Fruit fly (Drosophila melanogaster) whole organism, adult: ENCODE measurements around the gene Myb.

Source experiments
- CG11617 ChIP-seq: fragments of 200-800 bp; sonication (Bioruptor generic); optimal IDR thresholded peaks from 2 replicates; lab custom pipeline; 2017; ENCODE audit warnings: mild to moderate bottlenecking, missing biosample characterization, missing genetic modification reagents, missing genetic modification characterization
- CG12768 ChIP-seq: fragments of 200-800 bp; sonication (Bioruptor generic); optimal IDR thresholded peaks from 2 replicates; lab custom pipeline; 2017; ENCODE audit warnings: missing biosample characterization, missing genetic modification characterization, mild to moderate bottlenecking, moderate library complexity, missing genetic modification reagents
- CG14711 ChIP-seq: fragments of 200-800 bp; sonication (Bioruptor generic); optimal IDR thresholded peaks from 2 replicates; lab custom pipeline; 2018; ENCODE audit warnings: missing biosample characterization, mild to moderate bottlenecking, missing genetic modification characterization, moderate library complexity
- CG1620 ChIP-seq: fragments of 200-800 bp; sonication (Bioruptor generic); optimal IDR thresholded peaks from 2 replicates; lab custom pipeline; 2016; ENCODE audit warnings: missing biosample characterization, missing genetic modification characterization
- CG33017 ChIP-seq: fragments of 200-800 bp; sonication (Bioruptor generic); optimal IDR thresholded peaks from 2 replicates; lab custom pipeline; 2018; ENCODE audit warnings: missing biosample characterization, mild to moderate bottlenecking, missing genetic modification characterization, moderate library complexity
- CG5204 ChIP-seq: fragments of 200-800 bp; sonication (Bioruptor generic); optimal IDR thresholded peaks from 2 replicates; lab custom pipeline; 2016; ENCODE audit warnings: missing biosample characterization, missing genetic modification characterization
- CG7045 ChIP-seq: fragments of 200-800 bp; sonication (Bioruptor generic); optimal IDR thresholded peaks from 2 replicates; lab custom pipeline; 2017; ENCODE audit warnings: missing biosample characterization, mild to moderate bottlenecking, missing genetic modification characterization
- CG7101 ChIP-seq: fragments of 200-800 bp; sonication (Bioruptor generic); optimal IDR thresholded peaks from 2 replicates; lab custom pipeline; 2018; ENCODE audit warnings: missing biosample characterization, mild to moderate bottlenecking, missing genetic modification characterization, moderate library complexity
- Clk ChIP-seq: fragments of 200-800 bp; sonication (Bioruptor generic); optimal IDR thresholded peaks from 2 replicates; lab custom pipeline; 2017; ENCODE audit warnings: missing biosample characterization, missing genetic modification characterization
- Crg-1 ChIP-seq: fragments of 200-800 bp; sonication (Bioruptor generic); optimal IDR thresholded peaks from 2 replicates; lab custom pipeline; 2016; ENCODE audit warnings: missing biosample characterization, missing genetic modification characterization
- Hr96 ChIP-seq: fragments of 200-800 bp; sonication (Bioruptor generic); optimal IDR thresholded peaks from 2 replicates; lab custom pipeline; 2016; ENCODE audit warnings: missing biosample characterization, missing genetic modification characterization
- Mnt ChIP-seq: fragments of 200-800 bp; sonication (Bioruptor generic); optimal IDR thresholded peaks from 2 replicates; lab custom pipeline; 2016; ENCODE audit warnings: missing biosample characterization, mild to moderate bottlenecking, missing genetic modification characterization
- bab1 ChIP-seq: fragments of 200-800 bp; sonication (Bioruptor generic); optimal IDR thresholded peaks from 3 replicates; lab custom pipeline; 2019; ENCODE audit warnings: missing biosample characterization, mild to moderate bottlenecking, missing genetic modification characterization, moderate library complexity
- cic ChIP-seq: fragments of 200-800 bp; sonication (Bioruptor generic); optimal IDR thresholded peaks from 2 replicates; lab custom pipeline; 2017; ENCODE audit warnings: missing biosample characterization, mild to moderate bottlenecking, missing genetic modification characterization, moderate library complexity
- cnc ChIP-seq, 2 experiments: fragments of >200 bp; optimal IDR thresholded peaks; 2 replicates each; lab custom pipeline; 2017
- kay ChIP-seq: fragments of 200-800 bp; sonication (Bioruptor generic); peaks from one replicate; lab custom pipeline; 2016; ENCODE audit warnings: missing biosample characterization, missing genetic modification characterization, borderline replicate concordance
- ovo ChIP-seq: fragments of 200-800 bp; sonication (Bioruptor generic); optimal IDR thresholded peaks from 2 replicates; lab custom pipeline; 2016; ENCODE audit warnings: missing biosample characterization, missing genetic modification characterization
- pad ChIP-seq: fragments of 200-800 bp; sonication (Bioruptor generic); optimal IDR thresholded peaks from 3 replicates; lab custom pipeline; 2017; ENCODE audit warnings: missing biosample characterization, missing genetic modification characterization, mild to moderate bottlenecking, moderate library complexity, missing genetic modification reagents
- tj ChIP-seq: fragments of 200-800 bp; sonication (Bioruptor generic); optimal IDR thresholded peaks from 3 replicates; lab custom pipeline; 2017; ENCODE audit warnings: missing biosample characterization, mild to moderate bottlenecking, missing genetic modification characterization, moderate library complexity
- toe ChIP-seq: fragments of 200-800 bp; sonication (Bioruptor generic); optimal IDR thresholded peaks from 2 replicates; lab custom pipeline; 2016; ENCODE audit warnings: missing biosample characterization, missing genetic modification characterization

Gene Myb

DNA sequence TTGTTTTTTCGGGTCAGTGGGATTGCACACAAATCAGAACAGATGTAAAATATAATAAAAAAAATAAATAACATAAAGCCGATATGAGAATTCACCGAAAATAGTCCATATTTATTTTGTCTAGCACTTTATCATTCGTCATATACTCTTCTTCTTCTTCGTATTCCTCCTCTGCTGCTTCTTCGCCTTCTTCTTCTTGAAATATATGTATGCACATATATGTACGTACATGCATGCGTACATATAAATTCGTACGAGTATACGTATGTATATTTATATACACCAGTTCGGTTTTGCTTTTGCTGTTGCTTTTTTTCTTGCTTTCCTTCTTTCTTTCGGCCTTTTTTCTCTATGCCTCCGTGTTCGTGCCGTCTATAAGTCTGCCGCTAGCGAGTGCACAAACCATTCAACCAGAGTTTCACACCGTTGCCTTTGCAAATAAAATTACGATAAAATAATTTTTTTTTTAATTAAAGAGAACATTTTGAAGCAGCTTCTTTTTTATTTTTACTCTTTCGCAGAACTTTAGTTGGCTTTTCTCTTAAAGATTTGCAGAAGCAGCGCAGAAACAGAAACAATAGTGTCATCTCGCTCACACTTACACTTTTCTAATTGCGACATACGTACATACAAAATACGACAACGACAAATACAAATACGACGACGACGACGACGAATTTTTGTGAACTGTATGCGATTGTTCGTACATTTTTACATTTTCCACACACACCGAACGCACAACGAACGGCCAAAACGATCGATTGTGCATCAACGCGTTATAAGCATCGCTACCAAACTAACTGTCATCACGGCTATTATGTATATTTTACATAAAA, 29.0 kb upstream of the Myb start:
- TF ChIP-seq CG33017 (tag; lab: Kevin White, UChicago) (peak; percentile 63), CG11617 (GFP tag; lab: Kevin White, UChicago) (peak; percentile 88), Mnt (peak; percentile 78), pad (GFP tag; lab: Kevin White, UChicago) (peak; percentile 2), CG7101 (peak; percentile 67), cnc (optimal IDR thresholded peaks at IDR 0.05; lab: Kevin White, UChicago) (no peak), Crg-1 (peak; percentile 53), ovo (GFP tag; lab: Kevin White, UChicago) (no peak), kay (GFP tag; lab: Kevin White, UChicago) (peak; percentile 99), CG14711 (peak; percentile 58), tj (GFP tag; lab: Kevin White, UChicago) (peak; percentile 74), cic (GFP tag; lab: Kevin White, UChicago) (peak; percentile 93), Hr96 (GFP tag; lab: Kevin White, UChicago) (no peak), Clk (no peak), toe (GFP tag; lab: Kevin White, UChicago) (no peak), CG5204 (GFP tag; lab: Kevin White, UChicago) (no peak), bab1 (GFP tag; lab: Kevin White, UChicago) (peak; percentile 43), CG12768 (GFP tag; lab: Kevin White, UChicago) (peak; percentile 37), CG1620 (GFP tag; lab: Kevin White, UChicago) (peak; percentile 42), CG7045 (GFP tag; lab: Kevin White, UChicago) (no peak)

DNA sequence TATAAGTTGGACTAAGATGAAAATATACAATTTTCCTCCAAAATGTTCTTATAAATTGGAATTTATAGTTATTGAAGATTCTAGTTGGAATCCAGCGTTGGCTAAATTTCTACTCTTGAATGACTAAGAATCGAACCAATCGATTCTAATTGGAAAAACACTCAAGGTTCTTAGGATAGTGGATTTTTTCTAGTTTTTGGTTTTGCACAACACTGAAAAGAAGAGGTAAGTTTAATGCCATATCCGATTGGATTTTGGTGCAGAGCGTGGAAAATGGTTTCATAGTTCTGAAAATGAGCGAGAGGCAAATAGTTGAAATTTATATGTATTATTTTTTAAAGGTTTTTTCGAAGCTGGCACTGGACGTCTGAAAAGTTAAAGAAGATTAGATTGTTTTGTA, 17.9 kb upstream of the Myb start:
- TF ChIP-seq Crg-1: no peak
- TF ChIP-seq bab1 (GFP tag; lab: Kevin White, UChicago): no peak
- TF ChIP-seq CG5204 (GFP tag; lab: Kevin White, UChicago): no peak
- no peak for TF ChIP-seq CG7101
- no peak for TF ChIP-seq Hr96 (GFP tag; lab: Kevin White, UChicago)

DNA sequence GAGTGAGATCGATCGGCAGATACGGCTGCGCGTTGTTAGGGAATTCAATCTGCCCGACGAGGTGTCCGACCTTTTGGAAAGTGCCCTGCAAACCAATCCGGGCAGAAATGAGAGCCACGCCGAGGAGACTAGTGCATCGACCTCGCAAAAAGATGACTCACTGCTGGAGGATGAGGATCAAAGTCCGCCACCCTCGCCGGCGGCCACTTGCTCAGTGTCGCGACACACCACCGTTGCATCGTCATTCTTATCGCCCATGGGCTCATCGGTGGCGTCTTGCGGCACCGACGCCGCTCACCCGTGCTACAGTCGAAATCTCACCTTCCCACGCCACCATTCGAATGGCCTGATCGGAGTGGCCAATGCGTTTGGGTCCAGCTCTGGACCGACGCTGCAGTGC, 16.8 kb upstream of the Myb start:
- TF ChIP-seq cic (GFP tag; lab: Kevin White, UChicago): no peak
- no peak for TF ChIP-seq Crg-1
- no peak for TF ChIP-seq tj (GFP tag; lab: Kevin White, UChicago)
- TF ChIP-seq CG1620 (GFP tag; lab: Kevin White, UChicago): no peak
- TF ChIP-seq CG33017 (tag; lab: Kevin White, UChicago): no peak

DNA sequence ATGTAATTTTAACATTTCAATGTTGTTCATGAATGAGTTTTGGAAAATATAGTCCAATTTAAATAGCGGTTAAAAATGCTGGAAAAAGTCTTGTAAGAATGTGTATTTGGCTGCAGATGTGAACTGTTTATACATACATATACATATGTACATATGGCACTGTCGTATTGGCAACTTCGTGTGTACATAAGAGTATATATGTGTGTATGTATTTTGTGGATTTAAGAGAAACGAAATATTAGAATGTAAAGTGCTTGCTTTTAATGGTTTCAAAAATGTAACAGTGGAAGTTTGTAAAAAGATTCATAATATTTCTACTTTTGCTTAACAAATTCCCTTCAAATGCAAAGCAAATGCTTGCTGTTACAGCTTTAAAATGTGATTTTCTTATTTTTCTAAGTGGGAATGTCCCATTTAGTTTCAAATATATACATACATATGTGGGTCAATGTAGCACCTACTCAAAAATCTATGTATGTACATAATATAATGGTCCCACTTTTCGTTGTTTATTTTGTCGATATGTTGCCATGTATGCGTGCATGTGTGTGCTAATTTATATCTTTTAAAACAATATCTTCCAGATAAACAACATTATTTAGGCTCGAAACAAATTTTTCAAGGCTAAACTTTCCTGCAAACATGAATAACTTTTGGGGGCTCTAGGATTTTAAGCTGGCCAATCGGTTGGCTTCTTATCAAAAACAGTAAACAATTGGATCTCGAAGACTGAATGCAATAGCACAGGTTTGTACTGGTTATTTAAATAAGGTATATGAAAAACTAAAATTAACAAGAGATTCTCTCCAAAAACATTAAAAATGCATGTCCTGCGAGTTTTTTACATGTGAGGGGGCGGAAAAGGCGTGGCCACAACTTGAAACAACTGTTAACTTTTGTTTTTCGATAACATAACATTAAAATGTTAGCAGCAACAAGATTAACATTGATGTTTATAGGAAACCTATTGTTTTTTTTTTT, 13.4 kb upstream of the Myb start:
- TF ChIP-seq cnc (optimal IDR thresholded peaks at IDR 0.05; lab: Kevin White, UChicago) (no peak), CG33017 (tag; lab: Kevin White, UChicago) (peak; percentile 17), Crg-1 (peak; percentile 90), CG7045 (GFP tag; lab: Kevin White, UChicago) (no peak), bab1 (GFP tag; lab: Kevin White, UChicago) (no peak), cic (GFP tag; lab: Kevin White, UChicago) (peak; percentile 13), ovo (GFP tag; lab: Kevin White, UChicago) (peak; percentile 88), CG12768 (GFP tag; lab: Kevin White, UChicago) (peak; percentile 42), CG5204 (GFP tag; lab: Kevin White, UChicago) (no peak), Hr96 (GFP tag; lab: Kevin White, UChicago) (no peak), Mnt (peak; percentile 37), Clk (no peak), kay (GFP tag; lab: Kevin White, UChicago) (peak; percentile 65), pad (GFP tag; lab: Kevin White, UChicago) (peak; percentile 57), tj (GFP tag; lab: Kevin White, UChicago) (peak; percentile 22), CG7101 (peak; percentile 80), CG11617 (GFP tag; lab: Kevin White, UChicago) (peak; percentile 8), toe (GFP tag; lab: Kevin White, UChicago) (no peak), CG1620 (GFP tag; lab: Kevin White, UChicago) (peak; percentile 62), CG14711 (peak; percentile 65)

DNA sequence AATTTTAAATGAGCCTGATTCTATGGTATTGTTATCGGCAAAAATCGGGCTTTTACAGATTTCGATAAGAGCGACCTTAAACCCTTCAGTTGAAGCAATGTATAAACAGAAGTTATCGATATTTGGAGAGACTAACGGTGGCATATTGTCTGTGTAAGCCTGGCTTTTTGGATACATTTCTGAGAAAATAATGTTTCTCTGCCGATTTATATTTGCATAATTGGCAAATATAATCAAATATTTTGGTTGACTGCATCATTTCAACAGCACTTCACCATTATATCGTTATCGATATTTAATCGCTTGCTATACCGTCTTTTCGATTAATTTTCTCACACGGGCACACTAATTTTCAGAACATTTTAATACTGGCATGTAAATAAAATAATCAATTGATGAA, 12.2 kb upstream of the Myb start, which contains the start of gene CG16952:
TSS of gene CG16952 (plus strand) at position 341 of the 400 bp plus-strand sequence.
- TF ChIP-seq Crg-1 (no peak), pad (GFP tag; lab: Kevin White, UChicago) (peak; percentile 6), CG12768 (GFP tag; lab: Kevin White, UChicago) (no peak), CG5204 (GFP tag; lab: Kevin White, UChicago) (no peak), toe (GFP tag; lab: Kevin White, UChicago) (no peak), CG11617 (GFP tag; lab: Kevin White, UChicago) (peak; percentile 13), Mnt (peak; percentile 40), CG7045 (GFP tag; lab: Kevin White, UChicago) (no peak), kay (GFP tag; lab: Kevin White, UChicago) (no peak), CG7101 (peak; percentile 36), CG14711 (no peak), CG1620 (GFP tag; lab: Kevin White, UChicago) (peak; percentile 21), Hr96 (GFP tag; lab: Kevin White, UChicago) (no peak), cnc (optimal IDR thresholded peaks at IDR 0.05; lab: Kevin White, UChicago) (no peak), tj (GFP tag; lab: Kevin White, UChicago) (no peak), bab1 (GFP tag; lab: Kevin White, UChicago) (no peak), cic (GFP tag; lab: Kevin White, UChicago) (no peak), ovo (GFP tag; lab: Kevin White, UChicago) (no peak)
